Worm (Caenorhabditis elegans) whole organism, L3 larva: ENCODE data around the gene nhr-176.

Source experiments
- R02D3.7 ChIP-seq: fragments of 150-350 bp; optimal IDR thresholded peaks from 2 replicates; lab custom pipeline; 2014; ENCODE audit warnings: missing biosample characterization, missing genetic modification characterization
- lin-39 ChIP-seq: fragments of 150-350 bp; optimal IDR thresholded peaks from 2 replicates; lab custom pipeline; 2018; ENCODE audit warnings: missing biosample characterization, missing genetic modification reagents, missing genetic modification characterization
- nhr-25 ChIP-seq: sonication (generic microtip); optimal IDR thresholded peaks from 2 replicates; lab custom pipeline; 2017; ENCODE audit warnings: missing biosample characterization, missing genetic modification characterization
- unc-39 ChIP-seq: sonication (generic microtip); optimal IDR thresholded peaks from 4 replicates; lab custom pipeline; 2017; ENCODE audit warnings: missing biosample characterization, missing genetic modification characterization
- ztf-11 ChIP-seq: fragments of 150-350 bp; optimal IDR thresholded peaks from 2 replicates; lab custom pipeline; 2014; ENCODE audit warnings: missing biosample characterization, missing genetic modification characterization

DNA sequence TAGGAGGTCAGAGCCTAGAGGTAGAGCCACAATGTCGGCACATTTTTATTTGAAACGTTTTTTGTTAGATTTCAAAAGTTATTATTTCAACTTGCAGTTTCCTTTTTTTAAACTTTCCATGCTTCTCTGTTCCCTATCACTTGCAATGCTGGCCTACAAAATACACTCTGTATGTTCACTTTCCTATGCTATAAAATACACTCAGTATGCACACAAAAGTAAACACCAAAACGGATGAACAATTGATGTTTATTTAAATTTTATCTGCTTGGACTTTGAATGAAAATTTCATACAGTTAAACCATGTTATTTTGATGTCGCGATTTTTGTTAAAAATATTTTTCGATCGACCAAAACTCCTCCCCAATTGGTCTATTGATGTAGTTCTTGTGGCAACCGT, 9.6 kb downstream of the nhr-176 start:
- TF ChIP-seq unc-39 (no peak), R02D3.7 (tag; lab: Kevin White, UChicago) (no peak), ztf-11 (tag; lab: Kevin White, UChicago) (no peak), nhr-25 (tag; lab: Kevin White, UChicago) (no peak), lin-39 (tag; lab: Kevin White, UChicago) (no peak)
